Worm (Caenorhabditis elegans): ENCODE data around the gene unc-116.
A peak's percentile ranks its signal among the peaks of the same experiment; 100 is the strongest.

The unc-116 gene

ce11 chrIII:8371595-8372305, 16.8 kb upstream of the unc-116 start, which contains the start of gene lmbr-1:
lmbr-1 (plus strand) TSS chrIII:8372255.
- TF ChIP-seq fkh-4 (tag; optimal IDR thresholded peaks at IDR 0.05; ENCODE audit: borderline replicate concordance) (peak; percentile 58), nhr-85 (tag) (peak; percentile 13), ceh-88 (GFP tag; IDR thresholded peaks at IDR 0.05) (no peak), blmp-1 (tag; optimal IDR thresholded peaks at IDR 0.05) (peak; percentile 25), dsc-1 (tag; optimal IDR thresholded peaks at IDR 0.05) (peak; percentile 93), efl-1 (optimal IDR thresholded peaks at IDR 0.05) (no peak), efl-1 (GFP tag; optimal IDR thresholded peaks at IDR 0.05 in 1 of 2) (peak in 1 of 2 experiments; percentile 46), lin-39 (tag; optimal IDR thresholded peaks at IDR 0.05) (no peak)

DNA sequence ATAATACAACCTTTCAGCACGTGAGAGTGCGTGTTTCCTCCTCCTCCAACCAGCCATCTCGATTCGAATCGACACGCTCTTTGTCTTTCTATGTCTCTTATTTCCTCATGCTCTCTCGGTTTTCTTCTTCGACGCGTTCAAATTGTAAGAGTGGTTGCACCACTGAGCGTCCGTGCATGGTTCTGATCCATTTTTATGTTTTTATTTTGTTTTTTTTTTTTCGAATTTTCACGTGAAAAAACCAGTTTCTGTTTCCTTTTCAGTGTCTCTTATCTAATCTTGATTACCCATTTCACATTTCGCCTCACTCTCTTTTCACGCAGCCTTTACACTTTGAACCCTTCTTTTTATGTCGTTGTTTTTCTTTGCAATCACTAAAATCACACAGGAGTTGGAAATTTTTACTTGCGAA, 15.9 kb upstream of the unc-116 start:
- peak; percentile 13 for TF ChIP-seq tbx-2 (tag; optimal IDR thresholded peaks at IDR 0.05)
- peak; percentile 23 for TF ChIP-seq xbp-1 (tag; optimal IDR thresholded peaks at IDR 0.05)
- peak in 1 of 3 experiments; percentile 8 for TF ChIP-seq ceh-82 (tag; optimal IDR thresholded peaks at IDR 0.05)
- TF ChIP-seq lsy-2 (tag; optimal IDR thresholded peaks at IDR 0.05) = peak; percentile 7 to 27
- no peak for TF ChIP-seq swsn-7 (tag; optimal IDR thresholded peaks at IDR 0.05)
- peak; percentile 76 for TF ChIP-seq blmp-1 (tag; optimal IDR thresholded peaks at IDR 0.05)
- TF ChIP-seq rnt-1 (tag; optimal IDR thresholded peaks at IDR 0.05) = peak; percentile 4
- peak in 1 of 2 experiments; percentile 20 for TF ChIP-seq efl-1 (optimal IDR thresholded peaks at IDR 0.05)
- peak; percentile 8 to 66 for TF ChIP-seq efl-1 (GFP tag; optimal IDR thresholded peaks at IDR 0.05 in 1 of 2)
- TF ChIP-seq elt-3 (tag; optimal IDR thresholded peaks at IDR 0.05) = peak in 4 of 6 experiments; percentile 53 to 91 (median 72)
- TF ChIP-seq lin-15B (tag; optimal IDR thresholded peaks at IDR 0.05) = no peak
- TF ChIP-seq nhr-20 (tag; optimal IDR thresholded peaks at IDR 0.05) = peak; percentile 53
- no peak for TF ChIP-seq pqm-1 (tag; optimal IDR thresholded peaks at IDR 0.05)
- TF ChIP-seq F16B12.6 (tag; optimal IDR thresholded peaks at IDR 0.05) = no peak
- TF ChIP-seq grh-1 (GFP tag; IDR thresholded peaks at IDR 0.05) = peak; percentile 72
- TF ChIP-seq sox-4 (tag; optimal IDR thresholded peaks at IDR 0.05) = no peak
- peak; percentile 60 for TF ChIP-seq snu-23 (GFP tag; optimal IDR thresholded peaks at IDR 0.05)
- no peak for TF ChIP-seq pax-3 (tag; optimal IDR thresholded peaks at IDR 0.05)
- TF ChIP-seq nhr-85 (tag) = peak; percentile 91
- peak; percentile 19 to 35 for TF ChIP-seq lin-35 (GFP tag; optimal IDR thresholded peaks at IDR 0.05)
- peak; percentile 16 for TF ChIP-seq mep-1 (tag; optimal IDR thresholded peaks at IDR 0.05)
- TF ChIP-seq unc-86 (tag; optimal IDR thresholded peaks at IDR 0.05) = no peak
- no peak for TF ChIP-seq nhr-237 (tag; optimal IDR thresholded peaks at IDR 0.05)
- TF ChIP-seq nhr-90 (tag; optimal IDR thresholded peaks at IDR 0.05; ENCODE audit: poor library complexity) = peak; percentile 40
- peak in 1 of 2 experiments; percentile 74 for TF ChIP-seq mdl-1 (tag; optimal IDR thresholded peaks at IDR 0.05)
- no peak for TF ChIP-seq unc-30 (tag; optimal IDR thresholded peaks at IDR 0.05)
- TF ChIP-seq dpl-1 (GFP tag; optimal IDR thresholded peaks at IDR 0.05) = peak in 1 of 3 experiments; percentile 17
- TF ChIP-seq elt-2 (tag; optimal IDR thresholded peaks at IDR 0.05) = peak; percentile 46
- TF ChIP-seq fos-1 (tag; optimal IDR thresholded peaks at IDR 0.05) = no peak
- peak; percentile 56 for TF ChIP-seq nhr-71 (tag; optimal IDR thresholded peaks at IDR 0.05)
- peak; percentile 78 for TF ChIP-seq lin-14 (GFP tag; optimal IDR thresholded peaks at IDR 0.05)
- TF ChIP-seq ceh-90 (tag; optimal IDR thresholded peaks at IDR 0.05) = no peak
- TF ChIP-seq aly-2 (tag; optimal IDR thresholded peaks at IDR 0.05) = no peak

DNA sequence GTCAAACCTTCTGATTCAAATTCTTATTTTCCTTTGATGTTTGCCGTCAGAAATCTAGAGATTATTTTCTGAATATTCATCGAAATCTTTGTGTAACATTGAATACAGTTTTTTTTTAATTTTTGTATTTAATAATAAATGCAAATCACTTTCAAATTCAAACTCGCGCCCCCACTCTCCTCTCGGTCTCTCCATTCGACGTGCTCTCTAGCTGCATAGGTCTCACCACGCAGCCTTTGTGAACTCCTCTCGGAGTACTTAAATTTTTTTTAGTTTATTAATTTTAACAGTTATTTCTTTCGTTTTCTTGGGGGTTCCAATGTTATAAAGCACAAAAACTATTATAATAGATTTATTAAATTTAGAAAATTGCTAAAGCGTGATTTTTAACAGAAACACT, 15.2 kb upstream of the unc-116 start:
- TF ChIP-seq nhr-11 (tag; optimal IDR thresholded peaks at IDR 0.05) (no peak), skn-1 (tag; optimal IDR thresholded peaks at IDR 0.05) (no peak), lin-35 (GFP tag; optimal IDR thresholded peaks at IDR 0.05) (peak in 1 of 2 experiments; percentile 4), fos-1 (tag; optimal IDR thresholded peaks at IDR 0.05) (no peak), aly-2 (tag; optimal IDR thresholded peaks at IDR 0.05) (no peak), lin-15B (tag; optimal IDR thresholded peaks at IDR 0.05) (no peak), efl-1 (optimal IDR thresholded peaks at IDR 0.05) (peak; percentile 35 to 55), efl-1 (GFP tag; optimal IDR thresholded peaks at IDR 0.05 in 1 of 2) (peak; percentile 51 to 60), ztf-11 (tag; optimal IDR thresholded peaks at IDR 0.05) (no peak), dpl-1 (GFP tag; optimal IDR thresholded peaks at IDR 0.05) (peak in 1 of 3 experiments; percentile 36), tlp-1 (tag; optimal IDR thresholded peaks at IDR 0.05) (no peak), irx-1 (tag; optimal IDR thresholded peaks at IDR 0.05) (no peak)
